Fruit fly (Drosophila melanogaster): ENCODE data around the gene Rhau.

Rhau gene

dm6 chr2L:20734066-20734686, 23.6 kb downstream of the Rhau start, which contains the start of gene TM9SF2 (continued):
- TF ChIP-seq CG30403 (GFP tag; optimal IDR thresholded peaks at IDR 0.05): peak; percentile 45
- no peak for TF ChIP-seq disco-r (GFP tag; optimal IDR thresholded peaks at IDR 0.05)
- no peak for TF ChIP-seq H2.0 (GFP tag; IDR thresholded peaks at IDR 0.05)
- TF ChIP-seq chn (GFP tag; optimal IDR thresholded peaks at IDR 0.05): peak; percentile 36
- TF ChIP-seq Scr (GFP tag; IDR thresholded peaks at IDR 0.05; ENCODE audit: partially characterized antibody): no peak
- TF ChIP-seq tin (GFP tag; optimal IDR thresholded peaks at IDR 0.05): peak; percentile 41
- TF ChIP-seq CG15601 (tag; optimal IDR thresholded peaks at IDR 0.05): no peak
- peak; percentile 38 for TF ChIP-seq HLH54F (GFP tag; optimal IDR thresholded peaks at IDR 0.05)
- TF ChIP-seq CG6175 (GFP tag; IDR thresholded peaks at IDR 0.05): no peak
- TF ChIP-seq MBD-R2 (GFP tag; IDR thresholded peaks at IDR 0.05): peak; percentile 73
- TF ChIP-seq hbn (GFP tag; IDR thresholded peaks at IDR 0.05; ENCODE audit: partially characterized antibody): no peak
- no peak for TF ChIP-seq Dfd (GFP tag; optimal IDR thresholded peaks at IDR 0.05)
- peak; percentile 25; the same call in 1 of the 2 replicates for TF ChIP-seq sisA (GFP tag; IDR thresholded peaks at IDR 0.05)
- no peak for TF ChIP-seq H15 (GFP tag; IDR thresholded peaks at IDR 0.05)
- no peak for TF ChIP-seq CG10147 (GFP tag; optimal IDR thresholded peaks at IDR 0.05)

dm6 chr2L:20733025-20733424, 24.8 kb downstream of the Rhau start:
- TF ChIP-seq chinmo (GFP tag; IDR thresholded peaks at IDR 0.05; ENCODE audit: partially characterized antibody) (no peak), CG34376 (GFP tag; optimal IDR thresholded peaks at IDR 0.05) (peak; percentile 4), Hr78 (GFP tag; optimal IDR thresholded peaks at IDR 0.05) (peak in 1 of 2 experiments; percentile 56), grn (GFP tag; optimal IDR thresholded peaks at IDR 0.05) (peak; percentile 63), HLH4C (GFP tag; IDR thresholded peaks at IDR 0.05; ENCODE audit: partially characterized antibody) (no peak), CG10462 (GFP tag; optimal IDR thresholded peaks at IDR 0.05) (no peak), gro (GFP tag; optimal IDR thresholded peaks at IDR 0.05) (no peak), CG13287 (GFP tag; IDR thresholded peaks at IDR 0.05; ENCODE audit: partially characterized antibody) (no peak), mirr (GFP tag; optimal IDR thresholded peaks at IDR 0.05) (peak; percentile 33), CG15269 (tag; optimal IDR thresholded peaks at IDR 0.05) (no peak), pfk (GFP tag; optimal IDR thresholded peaks at IDR 0.05) (peak; percentile 81), otp (GFP tag; IDR thresholded peaks at IDR 0.05) (no peak), pb (GFP tag; optimal IDR thresholded peaks at IDR 0.05) (no peak), exex (tag; optimal IDR thresholded peaks at IDR 0.05) (peak; percentile 97), CG12155 (GFP tag; optimal IDR thresholded peaks at IDR 0.05) (no peak), CG8478 (optimal IDR thresholded peaks at IDR 0.05) (no peak), D19A (tag; optimal IDR thresholded peaks at IDR 0.05) (no peak)

- TF ChIP-seq CG4854 (GFP tag; optimal IDR thresholded peaks at IDR 0.05) (no peak), z (GFP tag; IDR thresholded peaks at IDR 0.05) (no peak)
Observed at dm6 chr2L:20730182-20730581, 27.6 kb downstream of the Rhau start, which contains the start of gene CarT. Gene CarT, minus strand, starts transcription at chr2L:20730282.

dm6 chr2L:20726451-20726850, 31.3 kb downstream of the Rhau start, which contains the start of gene CG9316:
Gene CG9316, minus strand, starts transcription at chr2L:20726551.
- TF ChIP-seq da (GFP tag; optimal IDR thresholded peaks at IDR 0.05) (no peak), Dp (GFP tag; optimal IDR thresholded peaks at IDR 0.05) (no peak), CG10462 (GFP tag; optimal IDR thresholded peaks at IDR 0.05) (no peak), Oli (tag; optimal IDR thresholded peaks at IDR 0.05) (no peak), nmo (GFP tag; optimal IDR thresholded peaks at IDR 0.05) (no peak), CG11456 (GFP tag; IDR thresholded peaks at IDR 0.05) (no peak), BtbVII (GFP tag; optimal IDR thresholded peaks at IDR 0.05) (no peak), Dek (tag; optimal IDR thresholded peaks at IDR 0.05) (no peak), disco-r (GFP tag; optimal IDR thresholded peaks at IDR 0.05) (no peak), CG17829 (tag; optimal IDR thresholded peaks at IDR 0.05) (no peak)

Measured in whole organism, embryonic.